Fruit fly (Drosophila melanogaster) whole organism: ENCODE measurements around the gene Edg84A.

Source experiments
- CG8478 ChIP-seq: fragments of >200 bp; optimal IDR thresholded peaks from 2 replicates; lab custom pipeline; 2018; ENCODE audit warnings: inconsistent platforms
- EcR ChIP-seq, 2 experiments: fragments of >200 bp; optimal IDR thresholded peaks; 2 replicates each; lab custom pipeline; 2017; ENCODE audit warnings: missing biosample characterization in 2 of 2, missing genetic modification characterization in 2 of 2, missing genetic modification reagents in 2 of 2

- TF ChIP-seq CG8478 (lab: Kevin White, UChicago) (no peak), EcR (GFP tag; optimal IDR thresholded peaks at IDR 0.05; lab: Kevin White, UChicago) (no peak)
These were observed 24.3 kb upstream of the Edg84A start, which contains the start of gene agt for dm6 chr3R:6659941-6660340.
